Worm (Caenorhabditis elegans) whole organism, L3 larva: ENCODE data around the gene faah-4.

ENCODE experiments used
- ZK546.5 ChIP-seq: sonication (generic microtip); optimal IDR thresholded peaks from 2 replicates; lab custom pipeline; 2017; ENCODE audit warnings: missing biosample characterization, missing genetic modification characterization
- ama-1 ChIP-seq: fragments of 150-350 bp; optimal IDR thresholded peaks from 2 replicates; lab custom pipeline; 2018
- ceh-82 ChIP-seq: fragments of 150-350 bp; optimal IDR thresholded peaks from 2 replicates; lab custom pipeline; 2014; ENCODE audit warnings: missing biosample characterization, missing genetic modification characterization
- ceh-9 ChIP-seq: sonication (generic microtip); optimal IDR thresholded peaks from 2 replicates; lab custom pipeline; 2018; ENCODE audit warnings: missing biosample characterization, missing genetic modification characterization
- egl-5 ChIP-seq: fragments of 150-350 bp; optimal IDR thresholded peaks from 2 replicates; lab custom pipeline; 2017; ENCODE audit warnings: missing biosample characterization, missing genetic modification reagents, missing genetic modification characterization, inconsistent platforms
- elt-1 ChIP-seq: fragments of 150-350 bp; optimal IDR thresholded peaks from 2 replicates; lab custom pipeline; 2014; ENCODE audit warnings: missing biosample characterization, missing genetic modification characterization
- elt-2 ChIP-seq: sonication (generic microtip); optimal IDR thresholded peaks from 2 replicates; lab custom pipeline; 2016; ENCODE audit warnings: missing genetic modification reagents, mild to moderate bottlenecking, missing genetic modification characterization, missing compliant biosample characterization
- elt-3 ChIP-seq, 3 experiments: fragments of 150-350 bp in 1 of 3; sonication (generic microtip) in 2 of 3; optimal IDR thresholded peaks; 2 replicates in 2 of 3; 4 replicates in 1 of 3; lab custom pipeline; 2014 to 2017; ENCODE audit warnings: missing biosample characterization in 3 of 3, missing genetic modification characterization in 3 of 3
- eor-1 ChIP-seq, 2 experiments: fragments of 150-350 bp; optimal IDR thresholded peaks; 2 replicates each; lab custom pipeline; 2014 to 2018; ENCODE audit warnings: missing biosample characterization in 2 of 2, missing genetic modification characterization in 2 of 2
- fkh-2 ChIP-seq: fragments of 150-350 bp; optimal IDR thresholded peaks from 2 replicates; lab custom pipeline; 2014; ENCODE audit warnings: missing biosample characterization, missing genetic modification reagents, missing genetic modification characterization
- jun-1 ChIP-seq: fragments of 150-350 bp; optimal IDR thresholded peaks from 2 replicates; lab custom pipeline; 2014; ENCODE audit warnings: missing biosample characterization, missing genetic modification reagents, missing genetic modification characterization
- lin-15B ChIP-seq: fragments of 150-350 bp; optimal IDR thresholded peaks from 2 replicates; lab custom pipeline; 2014; ENCODE audit warnings: missing biosample characterization, missing genetic modification characterization
- lin-39 ChIP-seq: fragments of 150-350 bp; optimal IDR thresholded peaks from 2 replicates; lab custom pipeline; 2018; ENCODE audit warnings: missing biosample characterization, missing genetic modification reagents, missing genetic modification characterization
- lsy-12 ChIP-seq: sonication (generic microtip); optimal IDR thresholded peaks from 2 replicates; lab custom pipeline; 2016; ENCODE audit warnings: mild to moderate bottlenecking, missing genetic modification characterization, missing compliant biosample characterization
- mml-1 ChIP-seq: fragments of 150-350 bp; sonication (generic microtip); optimal IDR thresholded peaks from 3 replicates; lab custom pipeline; 2014; ENCODE audit warnings: missing biosample characterization, missing genetic modification characterization
- nfya-1 ChIP-seq: sonication (generic microtip); optimal IDR thresholded peaks from 2 replicates; lab custom pipeline; 2017; ENCODE audit warnings: missing genetic modification characterization, mild to moderate bottlenecking, missing compliant biosample characterization, antibody characterized with exemption, moderate library complexity; ENCODE audit not compliant: insufficient read depth
- nhr-12 ChIP-seq: fragments of 150-350 bp; optimal IDR thresholded peaks from 2 replicates; lab custom pipeline; 2014; ENCODE audit warnings: missing biosample characterization, missing genetic modification characterization
- nhr-23 ChIP-seq: fragments of 150-350 bp; optimal IDR thresholded peaks from 2 replicates; lab custom pipeline; 2014; ENCODE audit warnings: missing biosample characterization, missing genetic modification reagents, missing genetic modification characterization
- nhr-237 ChIP-seq: fragments of 150-350 bp; optimal IDR thresholded peaks from 2 replicates; lab custom pipeline; 2014; ENCODE audit warnings: missing biosample characterization, missing genetic modification characterization
- nhr-28 ChIP-seq: fragments of 150-350 bp; optimal IDR thresholded peaks from 2 replicates; lab custom pipeline; 2014; ENCODE audit warnings: missing biosample characterization, missing genetic modification characterization
- nhr-43 ChIP-seq: sonication (generic microtip); optimal IDR thresholded peaks from 2 replicates; lab custom pipeline; 2016; ENCODE audit warnings: mild to moderate bottlenecking, missing genetic modification characterization, missing compliant biosample characterization; ENCODE audit not compliant: poor library complexity, severe bottlenecking
- nhr-67 ChIP-seq: fragments of 150-350 bp; optimal IDR thresholded peaks from 2 replicates; lab custom pipeline; 2014; ENCODE audit warnings: missing biosample characterization, missing genetic modification characterization
- nhr-76 ChIP-seq: fragments of 150-350 bp; sonication (generic microtip); optimal IDR thresholded peaks from 5 replicates; lab custom pipeline; 2014; ENCODE audit warnings: missing biosample characterization, missing genetic modification characterization
- pqm-1 ChIP-seq: fragments of 150-350 bp; optimal IDR thresholded peaks from 2 replicates; lab custom pipeline; 2017; ENCODE audit warnings: missing biosample characterization, missing genetic modification characterization, inconsistent platforms
- sea-2 ChIP-seq: fragments of 150-350 bp; sonication (generic microtip); optimal IDR thresholded peaks from 4 replicates; lab custom pipeline; 2014; ENCODE audit warnings: missing biosample characterization, missing genetic modification reagents, missing genetic modification characterization
- snpc-4 ChIP-seq: fragments of 150-350 bp; optimal IDR thresholded peaks from 2 replicates; lab custom pipeline; 2014; ENCODE audit warnings: missing biosample characterization, missing genetic modification characterization
- tbx-2 ChIP-seq: sonication (generic microtip); optimal IDR thresholded peaks from 2 replicates; lab custom pipeline; 2016; ENCODE audit warnings: mild to moderate bottlenecking, missing genetic modification characterization, missing compliant biosample characterization
- unc-39 ChIP-seq: sonication (generic microtip); optimal IDR thresholded peaks from 4 replicates; lab custom pipeline; 2017; ENCODE audit warnings: missing biosample characterization, missing genetic modification characterization
- unc-62 ChIP-seq: fragments of 150-350 bp; sonication (generic microtip); optimal IDR thresholded peaks from 4 replicates; lab custom pipeline; 2014; ENCODE audit warnings: missing biosample characterization, missing genetic modification reagents, missing genetic modification characterization
- zag-1 ChIP-seq: fragments of 150-350 bp; optimal IDR thresholded peaks from 2 replicates; lab custom pipeline; 2014; ENCODE audit warnings: missing biosample characterization, missing genetic modification characterization
- ztf-11 ChIP-seq: fragments of 150-350 bp; optimal IDR thresholded peaks from 2 replicates; lab custom pipeline; 2014; ENCODE audit warnings: missing biosample characterization, missing genetic modification characterization
- ztf-4 ChIP-seq: fragments of 150-350 bp; optimal IDR thresholded peaks from 2 replicates; lab custom pipeline; 2014; ENCODE audit warnings: missing biosample characterization, missing genetic modification characterization

faah-4 gene

ce11 chrIII:11935032-11935947 is 25.6 kb upstream of the faah-4 start:
- TF ChIP-seq nfya-1 (tag; lab: Kevin White, UChicago) = peak; percentile 99
- TF ChIP-seq lin-15B (tag; lab: Kevin White, UChicago) = peak; percentile 47
- TF ChIP-seq snpc-4 (tag; lab: Kevin White, UChicago) = no peak
- TF ChIP-seq mml-1 (tag; lab: Kevin White, UChicago) = no peak
- TF ChIP-seq elt-2 = no peak
- TF ChIP-seq, all 47 proteins: peak for 2

DNA sequence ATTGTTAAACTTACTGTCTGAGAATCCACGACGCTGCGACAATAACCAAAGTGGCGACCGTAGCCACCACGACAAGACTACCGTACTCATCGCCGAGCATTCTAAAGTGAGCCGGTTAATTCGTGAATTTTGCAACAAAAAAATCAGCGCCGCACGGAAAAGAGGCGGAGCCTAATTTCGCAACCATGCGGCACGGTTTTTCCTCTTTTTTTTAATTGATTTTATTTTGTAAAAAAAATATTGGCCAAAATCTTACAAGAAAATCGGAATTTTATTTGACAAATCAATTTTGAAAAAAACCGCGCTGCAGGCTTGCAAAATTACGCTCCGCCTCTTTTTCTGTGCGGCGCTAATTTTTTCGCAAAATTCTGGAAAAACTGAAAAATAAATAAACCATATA is 23.9 kb upstream of the faah-4 start, which contains the start of gene dolk-1:
Gene dolk-1 (minus strand): TSS at position 101 of the 400 bp plus-strand sequence.
- TF ChIP-seq jun-1 (tag; lab: Kevin White, UChicago) (no peak), snpc-4 (tag; lab: Kevin White, UChicago) (no peak), tbx-2 (no peak), elt-1 (tag; lab: Kevin White, UChicago) (no peak), nhr-12 (tag; lab: Kevin White, UChicago) (no peak), unc-62 (no peak), eor-1 (tag; optimal IDR thresholded peaks at IDR 0.05; lab: Kevin White, UChicago) (no peak), nhr-28 (no peak), pqm-1 (tag; lab: Kevin White, UChicago) (no peak)

- no peak for TF ChIP-seq ama-1 (lab: Kevin White, UChicago)
- no peak for TF ChIP-seq nhr-237 (tag; lab: Kevin White, UChicago)
- no peak for TF ChIP-seq pqm-1 (tag; lab: Kevin White, UChicago)
- no peak for TF ChIP-seq mml-1 (tag; lab: Kevin White, UChicago)
Observed at ce11 chrIII:11931960-11932359, 22.3 kb upstream of the faah-4 start.

ce11 chrIII:11930899-11931298 is 21.2 kb upstream of the faah-4 start:
- TF ChIP-seq zag-1 (tag; lab: Kevin White, UChicago) (no peak), ztf-4 (tag; lab: Kevin White, UChicago) (no peak), ztf-11 (no peak), unc-39 (tag; lab: Kevin White, UChicago) (no peak), nhr-67 (tag; lab: Kevin White, UChicago) (no peak), sea-2 (GFP tag; lab: Kevin White, UChicago) (no peak), lsy-12 (tag; lab: Kevin White, UChicago) (no peak), unc-62 (no peak), snpc-4 (tag; lab: Kevin White, UChicago) (no peak), mml-1 (tag; lab: Kevin White, UChicago) (no peak), elt-1 (tag; lab: Kevin White, UChicago) (no peak), ceh-9 (tag; lab: Kevin White, UChicago) (no peak)
- TF ChIP-seq, all 47 proteins: peak for 0

DNA sequence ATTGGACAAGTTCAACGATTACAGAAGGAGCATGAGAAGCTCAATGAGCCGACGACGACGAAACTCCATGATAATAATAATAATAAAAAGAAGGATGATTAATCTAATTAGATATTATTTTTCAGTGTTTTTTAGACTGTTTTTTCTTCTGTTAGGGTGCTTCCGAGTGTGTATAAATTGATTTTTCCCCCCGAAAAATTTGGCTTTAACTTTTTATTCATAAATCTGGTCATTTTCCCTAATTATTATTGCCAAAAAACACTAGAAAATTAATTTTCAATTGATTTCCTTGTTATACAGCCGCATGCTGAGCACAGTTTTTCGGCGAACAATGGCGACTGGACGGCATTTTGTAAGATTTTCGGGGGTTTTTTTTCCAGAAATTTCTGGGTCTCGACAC is 13.9 kb upstream of the faah-4 start, which contains the start of gene nft-1:
Gene nft-1 (plus strand): TSS at position 301 of the 400 bp plus-strand sequence.
- TF ChIP-seq ztf-11 (no peak), unc-62 (no peak), nhr-237 (tag; lab: Kevin White, UChicago) (no peak), lin-15B (tag; lab: Kevin White, UChicago) (no peak), ZK546.5 (no peak), eor-1 (tag; optimal IDR thresholded peaks at IDR 0.05; lab: Kevin White, UChicago) (no peak), nhr-23 (tag; lab: Kevin White, UChicago) (no peak), zag-1 (tag; lab: Kevin White, UChicago) (no peak), pqm-1 (tag; lab: Kevin White, UChicago) (no peak), elt-2 (no peak), ceh-82 (tag; lab: Kevin White, UChicago) (no peak), fkh-2 (tag; lab: Kevin White, UChicago) (no peak), lin-39 (no peak), nhr-76 (tag; lab: Kevin White, UChicago) (no peak)

ce11 chrIII:11921658-11922098 is 12.0 kb upstream of the faah-4 start, which contains the start of gene Y56A3A.22:
Y56A3A.22 (plus strand) TSS chrIII:11921692.
- TF ChIP-seq egl-5 (tag; lab: Kevin White, UChicago) = no peak
- TF ChIP-seq nhr-43 (tag; lab: Kevin White, UChicago) = peak; percentile 33
- TF ChIP-seq nfya-1 (tag; lab: Kevin White, UChicago) = peak; percentile 36
- no peak for TF ChIP-seq zag-1 (tag; lab: Kevin White, UChicago)
- TF ChIP-seq elt-2 = peak; percentile 21
- no peak for TF ChIP-seq unc-39 (tag; lab: Kevin White, UChicago)
- no peak for TF ChIP-seq ceh-82 (tag; lab: Kevin White, UChicago)
- peak in 1 of 3 experiments; percentile 25 for TF ChIP-seq elt-3 (tag; optimal IDR thresholded peaks at IDR 0.05; lab: Kevin White, UChicago)
- TF ChIP-seq lsy-12 (tag; lab: Kevin White, UChicago) = peak; percentile 57
- peak; percentile 92 for TF ChIP-seq ama-1 (lab: Kevin White, UChicago)
- TF ChIP-seq pqm-1 (tag; lab: Kevin White, UChicago) = no peak
- no peak for TF ChIP-seq ztf-11
